Worm (Caenorhabditis elegans): Measurements from ENCODE around the gene H28G03.3.

DNA sequence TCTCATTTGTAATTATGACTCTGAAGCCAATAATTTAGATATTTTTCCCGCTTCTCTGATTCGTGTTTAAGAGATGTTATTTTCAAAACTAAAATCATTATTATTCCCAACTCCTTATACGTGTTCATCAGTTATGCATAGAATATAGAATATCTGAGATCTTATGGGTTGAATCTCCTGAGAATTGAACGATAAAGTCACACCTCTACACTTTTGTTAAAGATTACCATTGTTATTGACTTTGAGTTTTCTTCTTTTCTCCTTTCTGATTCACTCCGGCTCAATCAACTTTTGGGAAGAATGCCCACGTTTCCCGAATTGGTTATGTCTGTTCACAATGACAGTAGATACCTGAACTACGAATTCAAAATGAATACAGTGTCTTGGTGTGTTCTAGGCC lies 46.3 kb downstream of the H28G03.3 start, which contains the start of gene sru-48:
- TF ChIP-seq fos-1 (tag; optimal IDR thresholded peaks at IDR 0.05): no peak
- TF ChIP-seq ceh-82 (tag; optimal IDR thresholded peaks at IDR 0.05): no peak
- TF ChIP-seq ama-1 (optimal IDR thresholded peaks at IDR 0.05): no peak
- TF ChIP-seq nhr-25 (tag; optimal IDR thresholded peaks at IDR 0.05): no peak
